Fruit fly (Drosophila melanogaster) Kc167 (cell line): ENCODE results near the gene CG16995.

Experiments
- Myc ChIP-seq: fragments of >200 bp; optimal IDR thresholded peaks from 2 replicates; lab custom pipeline; 2017; ENCODE audit warnings: missing external identifiers
- Sin3A ChIP-seq: fragments of >200 bp; optimal IDR thresholded peaks from 2 replicates; lab custom pipeline; 2018; ENCODE audit warnings: missing external identifiers
- h ChIP-seq: fragments of >200 bp; optimal IDR thresholded peaks from 3 replicates; lab custom pipeline; 2018; ENCODE audit warnings: missing external identifiers
- insv ChIP-seq: fragments of >200 bp; optimal IDR thresholded peaks from 3 replicates; lab custom pipeline; 2018; ENCODE audit warnings: missing external identifiers
- psq ChIP-seq: fragments of >200 bp; optimal IDR thresholded peaks from 2 replicates; lab custom pipeline; 2017; ENCODE audit warnings: missing external identifiers
- ttk ChIP-seq: sonication (Bioruptor generic); optimal IDR thresholded peaks from 2 replicates; lab custom pipeline; 2017; ENCODE audit warnings: missing external identifiers

Gene CG16995

dm6 chr2L:2357228-2357656 lies 49.5 kb downstream of the CG16995 start, which contains the start of gene CG9967:
Gene CG9967 (minus strand): TSS chr2L:2357356.
- TF ChIP-seq insv, result no peak
- no peak for TF ChIP-seq ttk
- TF ChIP-seq Sin3A, result no peak
- TF ChIP-seq h (lab: Kevin White, UChicago), result no peak
- no peak for TF ChIP-seq psq (lab: Kevin White, UChicago)
- no peak for TF ChIP-seq Myc (lab: Kevin White, UChicago)
